Worm (Caenorhabditis elegans): ENCODE measurements around the gene R10H10.3.

The R10H10.3 gene

DNA sequence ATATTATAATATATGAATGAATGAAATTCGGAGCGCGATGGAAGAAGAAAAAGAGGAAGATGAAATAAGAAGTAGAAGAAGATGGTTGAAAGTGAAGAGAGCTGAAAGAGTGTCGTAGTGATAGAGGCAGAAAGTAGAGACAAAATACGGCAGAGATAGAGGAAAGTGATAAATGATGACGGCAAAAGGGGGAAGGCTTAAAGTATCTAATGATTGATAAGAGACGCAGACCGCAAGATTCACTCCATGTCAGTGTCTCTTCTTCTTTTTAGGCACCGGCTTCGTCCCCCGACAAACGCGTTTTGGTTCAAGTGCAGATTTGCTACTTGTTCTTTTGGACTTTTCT lies 46.0 kb upstream of the R10H10.3 start (continued):
- TF ChIP-seq daf-16 (GFP tag; optimal IDR thresholded peaks at IDR 0.05) (no peak), daf-16 (tag; optimal IDR thresholded peaks at IDR 0.05) (peak; percentile 52), madf-9 (GFP tag; conservative IDR thresholded peaks at IDR 0.05) (no peak), dpl-1 (GFP tag; optimal IDR thresholded peaks at IDR 0.05) (no peak), mdt-29 (GFP tag; IDR thresholded peaks at IDR 0.05) (no peak; the same call in 1 of the 2 replicates), nhr-111 (GFP tag; optimal IDR thresholded peaks at IDR 0.05) (no peak), attf-4 (tag; optimal IDR thresholded peaks at IDR 0.05) (no peak), tra-1 (GFP tag; IDR thresholded peaks at IDR 0.05) (peak; percentile 47; the same call in 1 of the 2 replicates), F44E2.7 (GFP tag; IDR thresholded peaks at IDR 0.05) (no peak), egl-27 (tag; optimal IDR thresholded peaks at IDR 0.05) (no peak), hmg-1.1 (GFP tag; IDR thresholded peaks at IDR 0.05) (no peak; the same call in 1 of the 2 replicates), lir-3 (tag; optimal IDR thresholded peaks at IDR 0.05) (no peak), zag-1 (tag; optimal IDR thresholded peaks at IDR 0.05) (no peak), nhr-76 (tag; optimal IDR thresholded peaks at IDR 0.05) (no peak), T26A8.4 (GFP tag; IDR thresholded peaks at IDR 0.05) (no peak), unc-62 (GFP tag; optimal IDR thresholded peaks at IDR 0.05 in 1 of 2) (peak in 1 of 2 experiments; percentile 99), unc-62 (tag; optimal IDR thresholded peaks at IDR 0.05) (no peak), nhr-10 (tag; optimal IDR thresholded peaks at IDR 0.05) (peak; percentile 67), rbr-2 (tag; optimal IDR thresholded peaks at IDR 0.05) (no peak), snpc-4 (tag; optimal IDR thresholded peaks at IDR 0.05) (no peak), mep-1 (tag; optimal IDR thresholded peaks at IDR 0.05) (peak; percentile 72), lin-13 (GFP tag; optimal IDR thresholded peaks at IDR 0.05) (peak; percentile 32), jun-1 (tag; optimal IDR thresholded peaks at IDR 0.05) (no peak), lin-39 (tag; optimal IDR thresholded peaks at IDR 0.05) (no peak), ceh-28 (tag; optimal IDR thresholded peaks at IDR 0.05) (no peak), F49E8.2 (tag; optimal IDR thresholded peaks at IDR 0.05; ENCODE audit: borderline replicate concordance) (no peak), sdz-12 (GFP tag; optimal IDR thresholded peaks at IDR 0.05) (no peak), snpc-1.2 (GFP tag; IDR thresholded peaks at IDR 0.05) (no peak), F26F4.8 (GFP tag; conservative IDR thresholded peaks at IDR 0.05) (no peak), nhr-48 (tag; optimal IDR thresholded peaks at IDR 0.05) (peak; percentile 47), ama-1 (optimal IDR thresholded peaks at IDR 0.05) (no peak), ztf-7 (tag; optimal IDR thresholded peaks at IDR 0.05) (no peak), daf-19 (GFP tag; conservative IDR thresholded peaks at IDR 0.05) (no peak), unc-39 (tag; optimal IDR thresholded peaks at IDR 0.05) (no peak), ceh-20 (GFP tag; IDR thresholded peaks at IDR 0.05) (peak; percentile 86), php-3 (GFP tag; IDR thresholded peaks at IDR 0.05) (peak; percentile 66; the same call in 1 of the 2 replicates), cey-2 (tag; optimal IDR thresholded peaks at IDR 0.05; ENCODE audit: borderline replicate concordance, insufficient read depth) (peak; percentile 17), nhr-102 (tag; optimal IDR thresholded peaks at IDR 0.05) (no peak), D1046.2 (GFP tag; IDR thresholded peaks at IDR 0.05) (no peak), aha-1 (tag) (no peak), vab-7 (GFP tag; IDR thresholded peaks at IDR 0.05) (no peak), aly-2 (tag; optimal IDR thresholded peaks at IDR 0.05) (no peak), nhr-77 (tag; optimal IDR thresholded peaks at IDR 0.05) (peak; percentile 82), nhr-237 (tag; optimal IDR thresholded peaks at IDR 0.05) (no peak), saeg-2 (GFP tag; IDR thresholded peaks at IDR 0.05) (0 out of 2 replicates have a peak, but pooled peaks have one; percentile 28), spr-1 (tag; optimal IDR thresholded peaks at IDR 0.05) (no peak), pha-4 (GFP tag; IDR thresholded peaks at IDR 0.05) (no peak), pha-4 (tag; optimal IDR thresholded peaks at IDR 0.05) (no peak), Y5F2A.4 (GFP tag; optimal IDR thresholded peaks at IDR 0.05) (no peak), lin-15B (tag; optimal IDR thresholded peaks at IDR 0.05) (no peak), dmd-6 (GFP tag; IDR thresholded peaks at IDR 0.05) (peak; percentile 79), duxl-1 (tag; optimal IDR thresholded peaks at IDR 0.05; ENCODE audit: poor library complexity) (no peak), arid-1 (GFP tag; conservative IDR thresholded peaks at IDR 0.05) (no peak), pqm-1 (tag; optimal IDR thresholded peaks at IDR 0.05) (peak; percentile 90)

Data from whole organism, L4 larva.